Worm (Caenorhabditis elegans) whole organism, mixed stage, embryonic: Measurements from ENCODE around the gene clec-225.

ENCODE experiments used
- elt-3 ChIP-seq: fragments of 150-350 bp; optimal IDR thresholded peaks from 2 replicates; lab custom pipeline; 2014; ENCODE audit warnings: missing biosample characterization, missing genetic modification characterization
- mls-2 ChIP-seq: sonication (generic microtip); optimal IDR thresholded peaks from 2 replicates; lab custom pipeline; 2016; ENCODE audit warnings: mild to moderate bottlenecking, missing genetic modification characterization, moderate library complexity, missing compliant biosample characterization
- nhr-12 ChIP-seq: fragments of 150-350 bp; optimal IDR thresholded peaks from 2 replicates; lab custom pipeline; 2014; ENCODE audit warnings: missing biosample characterization, missing genetic modification characterization
- nhr-76 ChIP-seq: sonication (generic microtip); optimal IDR thresholded peaks from 2 replicates; lab custom pipeline; 2017; ENCODE audit warnings: missing biosample characterization, missing genetic modification characterization
- snpc-4 ChIP-seq: fragments of 150-350 bp; optimal IDR thresholded peaks from 2 replicates; lab custom pipeline; 2014; ENCODE audit warnings: missing biosample characterization, missing genetic modification characterization
- unc-39 ChIP-seq: fragments of 150-350 bp; optimal IDR thresholded peaks from 2 replicates; lab custom pipeline; 2014; ENCODE audit warnings: missing biosample characterization, missing genetic modification characterization
- unc-62 ChIP-seq: fragments of 150-350 bp; optimal IDR thresholded peaks from 2 replicates; lab custom pipeline; 2014; ENCODE audit warnings: missing biosample characterization, missing genetic modification reagents, missing genetic modification characterization

- TF ChIP-seq nhr-76 (tag; lab: Kevin White, UChicago) (no peak), unc-62 (GFP tag; lab: Kevin White, UChicago) (no peak), unc-39 (tag; lab: Kevin White, UChicago) (no peak), elt-3 (tag; lab: Kevin White, UChicago) (no peak), nhr-12 (tag; lab: Kevin White, UChicago) (no peak), mls-2 (tag; lab: Kevin White, UChicago) (no peak), snpc-4 (tag; lab: Kevin White, UChicago) (no peak)
Measured at ce11 chrV:13085227-13085640, 49.5 kb downstream of the clec-225 start.
